Fruit fly (Drosophila melanogaster): ENCODE measurements around the gene FucT6.

The FucT6 gene

DNA sequence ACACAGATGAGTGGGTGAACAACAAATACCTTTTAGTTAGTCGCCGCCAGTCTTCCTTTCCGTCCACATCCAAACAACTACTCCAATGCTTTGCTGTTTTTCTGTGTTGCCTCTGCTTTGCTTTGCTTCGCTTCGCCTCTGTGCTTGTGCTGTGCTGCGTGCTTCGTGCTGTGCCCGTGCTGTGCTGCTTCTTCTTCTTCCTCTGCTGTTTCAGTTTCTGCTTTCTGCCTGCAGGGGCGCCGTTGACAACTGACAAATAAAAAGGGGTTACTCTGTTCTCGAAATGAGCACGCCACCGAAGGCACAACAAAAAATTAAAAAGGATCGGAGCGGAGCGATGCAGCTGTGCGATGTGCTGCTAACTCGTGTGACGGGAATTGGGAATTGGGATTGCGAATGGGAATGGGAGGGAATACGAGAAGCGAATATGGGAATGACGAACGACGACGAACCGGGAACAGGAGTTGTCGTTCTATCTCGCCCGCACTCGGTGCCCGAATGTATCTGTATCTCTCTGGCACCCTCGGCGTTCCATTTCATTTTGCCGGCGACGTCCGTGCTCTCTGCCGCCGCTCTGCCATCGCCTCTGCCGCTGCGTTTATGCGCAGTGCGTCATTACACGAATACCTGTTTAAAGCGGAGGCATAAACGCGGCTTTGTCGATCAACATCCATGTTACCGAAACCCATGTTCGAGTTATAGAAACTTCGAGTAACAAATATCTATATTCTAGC, 4.9 kb upstream of the FucT6 start (continued):
- TF ChIP-seq ranshi (GFP tag; IDR thresholded peaks at IDR 0.05) (peak; percentile 71; the same call in 1 of the 2 replicates), ewg (GFP tag; optimal IDR thresholded peaks at IDR 0.05) (peak; percentile 44), hkb (optimal IDR thresholded peaks at IDR 0.05) (no peak), hkb (GFP tag; IDR thresholded peaks at IDR 0.05) (peak; percentile 68), CHES-1-like (GFP tag; optimal IDR thresholded peaks at IDR 0.05) (peak; percentile 89), eyg (GFP tag; optimal IDR thresholded peaks at IDR 0.05) (peak; percentile 65), sim (GFP tag; IDR thresholded peaks at IDR 0.05) (no peak), CG15479 (GFP tag; optimal IDR thresholded peaks at IDR 0.05) (no peak), Ets97D (GFP tag; optimal IDR thresholded peaks at IDR 0.05) (peak; percentile 18), row (GFP tag; IDR thresholded peaks at IDR 0.05) (peak; percentile 82), CG11723 (GFP tag; optimal IDR thresholded peaks at IDR 0.05) (peak; percentile 9), CG14710 (tag; optimal IDR thresholded peaks at IDR 0.05) (peak; percentile 27), CG1602 (GFP tag; optimal IDR thresholded peaks at IDR 0.05) (no peak), CG13287 (GFP tag; IDR thresholded peaks at IDR 0.05; ENCODE audit: partially characterized antibody) (peak; percentile 48; the same call in 1 of the 2 replicates), GATAe (GFP tag; conservative IDR thresholded peaks at IDR 0.05) (no peak), sr (GFP tag; IDR thresholded peaks at IDR 0.05) (no peak), Ssrp (tag; optimal IDR thresholded peaks at IDR 0.05) (peak; percentile 36), Drgx (GFP tag; IDR thresholded peaks at IDR 0.05) (peak; percentile 59), sna (GFP tag; IDR thresholded peaks at IDR 0.05; ENCODE audit: partially characterized antibody) (no peak), cwo (GFP tag; optimal IDR thresholded peaks at IDR 0.05) (peak; percentile 74), zfh2 (GFP tag; optimal IDR thresholded peaks at IDR 0.05) (peak; percentile 82), Ada2b (GFP tag; IDR thresholded peaks at IDR 0.05) (0 out of 2 replicates have a peak, but pooled peaks have one; percentile 51), ham (GFP tag; IDR thresholded peaks at IDR 0.05) (no peak), Stat92E (GFP tag; optimal IDR thresholded peaks at IDR 0.05) (no peak), CG7839 (tag; optimal IDR thresholded peaks at IDR 0.05) (peak; percentile 79), ash1 (GFP tag; optimal IDR thresholded peaks at IDR 0.05) (no peak), Fer1 (GFP tag; optimal IDR thresholded peaks at IDR 0.05) (peak; percentile 72), Opbp (GFP tag; IDR thresholded peaks at IDR 0.05; ENCODE audit: partially characterized antibody) (no peak; the same call in 2 of the 3 replicates), Dp (GFP tag; optimal IDR thresholded peaks at IDR 0.05) (no peak), kni (GFP tag; optimal IDR thresholded peaks at IDR 0.05) (peak; percentile 83), CG17829 (tag; optimal IDR thresholded peaks at IDR 0.05) (peak; percentile 73), nau (GFP tag; optimal IDR thresholded peaks at IDR 0.05) (peak; percentile 58), HLH3B (GFP tag; IDR thresholded peaks at IDR 0.05) (peak; percentile 50), ttk (GFP tag; IDR thresholded peaks at IDR 0.05) (peak; percentile 47; the same call in 1 of the 2 replicates), al (GFP tag; IDR thresholded peaks at IDR 0.05) (peak; percentile 71), klu (GFP tag; IDR thresholded peaks at IDR 0.05) (no peak), dmrt11E (tag; optimal IDR thresholded peaks at IDR 0.05) (no peak), CG14441 (GFP tag; IDR thresholded peaks at IDR 0.05) (peak; percentile 82), CG9797 (GFP tag; optimal IDR thresholded peaks at IDR 0.05) (peak; percentile 3), Hr78 (GFP tag; optimal IDR thresholded peaks at IDR 0.05) (peak in 1 of 2 experiments; percentile 16), Neu2 (GFP tag; optimal IDR thresholded peaks at IDR 0.05; ENCODE audit: borderline replicate concordance) (peak; percentile 3), hb (GFP tag; IDR thresholded peaks at IDR 0.05; ENCODE audit: partially characterized antibody) (no peak), CG16779 (GFP tag; IDR thresholded peaks at IDR 0.05) (peak; percentile 72; the same call in 1 of the 2 replicates), stwl (tag; optimal IDR thresholded peaks at IDR 0.05) (no peak), BtbVII (GFP tag; optimal IDR thresholded peaks at IDR 0.05) (peak; percentile 42), Aef1 (GFP tag; IDR thresholded peaks at IDR 0.05) (peak; percentile 61), CG6813 (GFP tag; optimal IDR thresholded peaks at IDR 0.05) (peak; percentile 13), Sry-β (GFP tag; optimal IDR thresholded peaks at IDR 0.05) (no peak)

Measured in whole organism, embryonic.